Fruit fly (Drosophila melanogaster): ENCODE measurements around the gene Or65b.

dm6 chr3L:6358501-6358900 is 33.1 kb downstream of the Or65b start:
- no peak for TF ChIP-seq her (GFP tag; optimal IDR thresholded peaks at IDR 0.05)
- TF ChIP-seq en (GFP tag; optimal IDR thresholded peaks at IDR 0.05) = no peak
- TF ChIP-seq gcm2 (GFP tag; optimal IDR thresholded peaks at IDR 0.05) = no peak
- no peak for TF ChIP-seq CG4730 (GFP tag; IDR thresholded peaks at IDR 0.05)
- TF ChIP-seq CG6175 (GFP tag; IDR thresholded peaks at IDR 0.05) = no peak
- no peak for TF ChIP-seq Side (GFP tag; optimal IDR thresholded peaks at IDR 0.05)
- no peak for TF ChIP-seq grau (tag; optimal IDR thresholded peaks at IDR 0.05)
- TF ChIP-seq PHDP (tag; optimal IDR thresholded peaks at IDR 0.05) = no peak
- no peak for TF ChIP-seq CG11560 (tag; IDR thresholded peaks at IDR 0.05)
